Worm (Caenorhabditis elegans): ENCODE results near the gene rbr-2.

ce11 chrIV:10902476-10902875, 17.4 kb upstream of the rbr-2 start:
- TF ChIP-seq lsy-2 (tag; optimal IDR thresholded peaks at IDR 0.05) (no peak), nhr-76 (tag; optimal IDR thresholded peaks at IDR 0.05) (no peak), unc-62 (GFP tag; optimal IDR thresholded peaks at IDR 0.05) (no peak), ham-2 (GFP tag; optimal IDR thresholded peaks at IDR 0.05) (no peak), sptf-1 (tag; optimal IDR thresholded peaks at IDR 0.05) (no peak), lin-13 (tag; optimal IDR thresholded peaks at IDR 0.05) (no peak), mab-5 (tag; optimal IDR thresholded peaks at IDR 0.05) (no peak), snpc-4 (tag; optimal IDR thresholded peaks at IDR 0.05) (no peak), mep-1 (tag; optimal IDR thresholded peaks at IDR 0.05) (no peak), tbx-8 (GFP tag; optimal IDR thresholded peaks at IDR 0.05) (no peak), nhr-28 (tag; optimal IDR thresholded peaks at IDR 0.05) (no peak), pha-4 (tag; optimal IDR thresholded peaks at IDR 0.05) (no peak), drap-1 (GFP tag; optimal IDR thresholded peaks at IDR 0.05) (no peak)

Data from whole organism, mixed stage, embryonic.